Worm (Caenorhabditis elegans) whole organism, L3 larva: ENCODE results near the gene nas-11.
A peak's percentile ranks its signal among the peaks of the same experiment; 100 is the strongest.

ENCODE experiments used
- ZK546.5 ChIP-seq: sonication (generic microtip); optimal IDR thresholded peaks from 2 replicates; lab custom pipeline; 2017; ENCODE audit warnings: missing biosample characterization, missing genetic modification characterization
- ama-1 ChIP-seq: fragments of 150-350 bp; optimal IDR thresholded peaks from 2 replicates; lab custom pipeline; 2018
- ceh-16 ChIP-seq: sonication (generic microtip); optimal IDR thresholded peaks from 2 replicates; lab custom pipeline; 2017; ENCODE audit warnings: missing biosample characterization, missing genetic modification characterization
- ceh-28 ChIP-seq: fragments of 150-350 bp; optimal IDR thresholded peaks from 2 replicates; lab custom pipeline; 2014; ENCODE audit warnings: missing biosample characterization, missing genetic modification reagents, missing genetic modification characterization
- ceh-9 ChIP-seq: sonication (generic microtip); optimal IDR thresholded peaks from 2 replicates; lab custom pipeline; 2018; ENCODE audit warnings: missing biosample characterization, missing genetic modification characterization
- egl-27 ChIP-seq: sonication (generic microtip); optimal IDR thresholded peaks from 4 replicates; lab custom pipeline; 2017; ENCODE audit warnings: missing biosample characterization, missing genetic modification reagents, missing genetic modification characterization
- egl-5 ChIP-seq: fragments of 150-350 bp; optimal IDR thresholded peaks from 2 replicates; lab custom pipeline; 2017; ENCODE audit warnings: missing biosample characterization, missing genetic modification reagents, missing genetic modification characterization, inconsistent platforms
- elt-1 ChIP-seq: fragments of 150-350 bp; optimal IDR thresholded peaks from 2 replicates; lab custom pipeline; 2014; ENCODE audit warnings: missing biosample characterization, missing genetic modification characterization
- elt-2 ChIP-seq: sonication (generic microtip); optimal IDR thresholded peaks from 2 replicates; lab custom pipeline; 2016; ENCODE audit warnings: missing genetic modification reagents, mild to moderate bottlenecking, missing genetic modification characterization, missing compliant biosample characterization
- elt-3 ChIP-seq, 3 experiments: fragments of 150-350 bp in 1 of 3; sonication (generic microtip) in 2 of 3; optimal IDR thresholded peaks; 2 replicates in 2 of 3; 4 replicates in 1 of 3; lab custom pipeline; 2014 to 2017; ENCODE audit warnings: missing biosample characterization in 3 of 3, missing genetic modification characterization in 3 of 3
- eor-1 ChIP-seq, 2 experiments: fragments of 150-350 bp; optimal IDR thresholded peaks; 2 replicates each; lab custom pipeline; 2014 to 2018; ENCODE audit warnings: missing biosample characterization in 2 of 2, missing genetic modification characterization in 2 of 2
- fkh-10 ChIP-seq: sonication (generic microtip); optimal IDR thresholded peaks from 2 replicates; lab custom pipeline; 2017; ENCODE audit warnings: missing biosample characterization, missing genetic modification reagents, missing genetic modification characterization
- fkh-2 ChIP-seq: fragments of 150-350 bp; optimal IDR thresholded peaks from 2 replicates; lab custom pipeline; 2014; ENCODE audit warnings: missing biosample characterization, missing genetic modification reagents, missing genetic modification characterization
- fos-1 ChIP-seq: fragments of 150-350 bp; optimal IDR thresholded peaks from 2 replicates; lab custom pipeline; 2014; ENCODE audit warnings: missing biosample characterization, missing genetic modification characterization
- hmg-11 ChIP-seq: sonication (generic microtip); optimal IDR thresholded peaks from 2 replicates; lab custom pipeline; 2016; ENCODE audit warnings: missing genetic modification characterization, missing compliant biosample characterization
- jun-1 ChIP-seq: fragments of 150-350 bp; optimal IDR thresholded peaks from 2 replicates; lab custom pipeline; 2014; ENCODE audit warnings: missing biosample characterization, missing genetic modification reagents, missing genetic modification characterization
- lin-15B ChIP-seq: fragments of 150-350 bp; optimal IDR thresholded peaks from 2 replicates; lab custom pipeline; 2014; ENCODE audit warnings: missing biosample characterization, missing genetic modification characterization
- lin-39 ChIP-seq: fragments of 150-350 bp; optimal IDR thresholded peaks from 2 replicates; lab custom pipeline; 2018; ENCODE audit warnings: missing biosample characterization, missing genetic modification reagents, missing genetic modification characterization
- lsy-12 ChIP-seq: sonication (generic microtip); optimal IDR thresholded peaks from 2 replicates; lab custom pipeline; 2016; ENCODE audit warnings: mild to moderate bottlenecking, missing genetic modification characterization, missing compliant biosample characterization
- mdl-1 ChIP-seq: fragments of 150-350 bp; optimal IDR thresholded peaks from 2 replicates; lab custom pipeline; 2014; ENCODE audit warnings: missing biosample characterization, missing genetic modification characterization
- mml-1 ChIP-seq: fragments of 150-350 bp; sonication (generic microtip); optimal IDR thresholded peaks from 3 replicates; lab custom pipeline; 2014; ENCODE audit warnings: missing biosample characterization, missing genetic modification characterization
- nfya-1 ChIP-seq: sonication (generic microtip); optimal IDR thresholded peaks from 2 replicates; lab custom pipeline; 2017; ENCODE audit warnings: missing genetic modification characterization, mild to moderate bottlenecking, missing compliant biosample characterization, antibody characterized with exemption, moderate library complexity; ENCODE audit not compliant: insufficient read depth
- nhr-11 ChIP-seq: fragments of 150-350 bp; optimal IDR thresholded peaks from 2 replicates; lab custom pipeline; 2014; ENCODE audit warnings: missing biosample characterization, missing genetic modification characterization
- nhr-23 ChIP-seq: fragments of 150-350 bp; optimal IDR thresholded peaks from 2 replicates; lab custom pipeline; 2014; ENCODE audit warnings: missing biosample characterization, missing genetic modification reagents, missing genetic modification characterization
- nhr-25 ChIP-seq: sonication (generic microtip); optimal IDR thresholded peaks from 2 replicates; lab custom pipeline; 2017; ENCODE audit warnings: missing biosample characterization, missing genetic modification characterization
- nhr-28 ChIP-seq: fragments of 150-350 bp; optimal IDR thresholded peaks from 2 replicates; lab custom pipeline; 2014; ENCODE audit warnings: missing biosample characterization, missing genetic modification characterization
- nhr-43 ChIP-seq: sonication (generic microtip); optimal IDR thresholded peaks from 2 replicates; lab custom pipeline; 2016; ENCODE audit warnings: mild to moderate bottlenecking, missing genetic modification characterization, missing compliant biosample characterization; ENCODE audit not compliant: poor library complexity, severe bottlenecking
- pha-4 ChIP-seq: fragments of 150-350 bp; optimal IDR thresholded peaks from 2 replicates; lab custom pipeline; 2014; ENCODE audit warnings: missing biosample characterization, missing genetic modification reagents, missing genetic modification characterization
- pqm-1 ChIP-seq: fragments of 150-350 bp; optimal IDR thresholded peaks from 2 replicates; lab custom pipeline; 2017; ENCODE audit warnings: missing biosample characterization, missing genetic modification characterization, inconsistent platforms
- sea-2 ChIP-seq: fragments of 150-350 bp; sonication (generic microtip); optimal IDR thresholded peaks from 4 replicates; lab custom pipeline; 2014; ENCODE audit warnings: missing biosample characterization, missing genetic modification reagents, missing genetic modification characterization
- snpc-4 ChIP-seq: fragments of 150-350 bp; optimal IDR thresholded peaks from 2 replicates; lab custom pipeline; 2014; ENCODE audit warnings: missing biosample characterization, missing genetic modification characterization
- tbx-2 ChIP-seq: sonication (generic microtip); optimal IDR thresholded peaks from 2 replicates; lab custom pipeline; 2016; ENCODE audit warnings: mild to moderate bottlenecking, missing genetic modification characterization, missing compliant biosample characterization
- unc-62 ChIP-seq: fragments of 150-350 bp; sonication (generic microtip); optimal IDR thresholded peaks from 4 replicates; lab custom pipeline; 2014; ENCODE audit warnings: missing biosample characterization, missing genetic modification reagents, missing genetic modification characterization
- zag-1 ChIP-seq: fragments of 150-350 bp; optimal IDR thresholded peaks from 2 replicates; lab custom pipeline; 2014; ENCODE audit warnings: missing biosample characterization, missing genetic modification characterization
- ztf-11 ChIP-seq: fragments of 150-350 bp; optimal IDR thresholded peaks from 2 replicates; lab custom pipeline; 2014; ENCODE audit warnings: missing biosample characterization, missing genetic modification characterization

nas-11 gene

DNA sequence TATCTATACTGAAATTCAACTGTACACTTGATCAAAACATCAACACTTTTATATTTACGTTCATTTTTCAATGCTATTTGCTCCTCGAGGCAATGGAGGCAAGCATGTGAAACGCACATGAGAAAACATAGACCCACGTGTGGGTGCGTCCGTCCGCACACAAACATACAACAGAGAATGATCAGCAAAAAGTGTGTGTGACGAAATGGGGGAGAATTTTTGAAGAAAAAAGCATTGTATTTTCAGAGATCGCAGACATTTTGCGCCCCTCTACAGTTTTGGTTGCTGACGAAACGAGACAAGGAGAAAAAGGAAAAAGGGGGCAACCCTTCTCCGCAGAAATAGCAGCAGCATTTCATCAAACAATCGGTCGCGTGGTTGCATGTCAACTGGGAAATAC lies 36.8 kb downstream of the nas-11 start:
- TF ChIP-seq sea-2 (GFP tag; lab: Kevin White, UChicago) (no peak), mml-1 (tag; lab: Kevin White, UChicago) (peak; percentile 97), snpc-4 (tag; lab: Kevin White, UChicago) (peak; percentile 31), nhr-28 (tag; lab: Kevin White, UChicago) (no peak), nhr-11 (tag; lab: Kevin White, UChicago) (peak; percentile 64), lsy-12 (peak; percentile 11), elt-3 (tag; optimal IDR thresholded peaks at IDR 0.05; lab: Kevin White, UChicago) (peak in 1 of 3 experiments; percentile 78), fos-1 (tag; lab: Kevin White, UChicago) (no peak), pqm-1 (tag; lab: Kevin White, UChicago) (peak; percentile 87), mdl-1 (tag; lab: Kevin White, UChicago) (peak; percentile 100), eor-1 (tag; optimal IDR thresholded peaks at IDR 0.05; lab: Kevin White, UChicago) (peak; percentile 39 to 57), ceh-16 (tag; lab: Kevin White, UChicago) (no peak), hmg-11 (tag; lab: Kevin White, UChicago) (peak; percentile 68), lin-15B (tag; lab: Kevin White, UChicago) (no peak), egl-27 (tag; lab: Kevin White, UChicago) (peak; percentile 84), fkh-10 (no peak), nhr-25 (tag; lab: Kevin White, UChicago) (peak; percentile 95), ama-1 (lab: Kevin White, UChicago) (peak; percentile 70), ceh-9 (tag; lab: Kevin White, UChicago) (no peak), nhr-23 (tag; lab: Kevin White, UChicago) (peak; percentile 86), nfya-1 (tag; lab: Kevin White, UChicago) (peak; percentile 75), unc-62 (peak; percentile 41), lin-39 (peak; percentile 72), elt-1 (tag; lab: Kevin White, UChicago) (peak; percentile 54), jun-1 (tag; lab: Kevin White, UChicago) (peak; percentile 85), elt-2 (peak; percentile 89), ceh-28 (tag; lab: Kevin White, UChicago) (peak; percentile 45), nhr-43 (tag; lab: Kevin White, UChicago) (peak; percentile 83), tbx-2 (tag; lab: Kevin White, UChicago) (peak; percentile 77), egl-5 (tag; lab: Kevin White, UChicago) (peak; percentile 75), pha-4 (tag; lab: Kevin White, UChicago) (peak; percentile 99)

DNA sequence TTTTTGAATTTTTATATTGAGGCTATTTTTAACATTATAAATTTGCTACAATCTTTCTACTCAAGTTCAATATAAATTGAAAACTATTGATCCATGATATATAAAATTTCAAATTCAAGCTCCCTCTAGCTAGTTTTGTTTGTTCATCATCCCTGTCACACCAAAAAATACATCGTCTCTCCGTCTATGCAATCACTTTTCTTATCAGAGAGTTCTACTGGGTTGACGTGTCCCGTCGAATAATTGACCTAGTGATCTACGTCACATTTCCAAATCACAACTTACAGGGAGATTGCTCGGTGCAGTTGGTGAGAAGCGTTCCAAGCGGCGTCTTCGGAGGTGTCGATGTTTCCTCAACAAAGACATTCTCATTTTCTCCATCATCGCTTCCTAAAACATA lies 47.8 kb downstream of the nas-11 start:
- TF ChIP-seq elt-2 (peak; percentile 51), pqm-1 (tag; lab: Kevin White, UChicago) (peak; percentile 44), ztf-11 (tag; lab: Kevin White, UChicago) (no peak)

DNA sequence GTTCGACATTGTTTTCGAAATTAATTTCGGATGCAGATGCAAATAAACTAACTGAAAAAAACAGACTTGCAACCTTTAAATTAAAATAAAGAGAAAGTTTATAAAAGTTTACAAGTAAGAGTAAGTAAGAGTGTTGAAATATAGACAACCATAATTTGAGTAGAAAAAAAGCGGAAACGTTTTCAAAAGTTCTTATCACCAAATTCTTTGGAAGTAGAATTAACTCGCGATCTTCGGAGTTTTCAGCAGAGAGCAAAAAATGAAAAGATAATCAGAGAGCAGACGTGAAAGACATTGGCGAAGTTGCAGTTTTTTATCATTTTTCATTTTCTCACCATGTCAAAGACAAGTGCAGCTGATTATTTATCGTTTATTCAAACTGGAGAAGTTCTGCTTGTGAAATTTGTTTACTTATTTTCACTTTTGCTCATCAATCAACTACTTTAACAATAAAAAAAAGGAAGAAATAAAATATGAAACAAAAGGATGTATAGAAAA lies 48.4 kb downstream of the nas-11 start, which contains the start of gene abts-4:
Gene abts-4, minus strand, starts transcription at position 51 of the 498 bp plus-strand sequence.
- no peak for TF ChIP-seq ama-1 (lab: Kevin White, UChicago)
- no peak for TF ChIP-seq ZK546.5 (tag; lab: Kevin White, UChicago)
- TF ChIP-seq zag-1 (tag; lab: Kevin White, UChicago), result no peak
- TF ChIP-seq lsy-12, result no peak
- peak; percentile 16 for TF ChIP-seq pqm-1 (tag; lab: Kevin White, UChicago)
- TF ChIP-seq snpc-4 (tag; lab: Kevin White, UChicago), result no peak
- peak; percentile 35 for TF ChIP-seq pha-4 (tag; lab: Kevin White, UChicago)
- no peak for TF ChIP-seq fkh-2 (tag; lab: Kevin White, UChicago)
- no peak for TF ChIP-seq tbx-2 (tag; lab: Kevin White, UChicago)
- TF ChIP-seq jun-1 (tag; lab: Kevin White, UChicago), result no peak
- no peak for TF ChIP-seq nhr-28 (tag; lab: Kevin White, UChicago)
- TF ChIP-seq elt-2, result peak; percentile 72
- TF ChIP-seq fkh-10, result no peak
- TF ChIP-seq, all 47 proteins: peak for 3
